Worm (Caenorhabditis elegans) whole organism, L1 larva: ENCODE results near the gene W08F4.7.

Experiments used
- C34B4.2 ChIP-seq: sonication (generic microtip); optimal IDR thresholded peaks from 2 replicates; lab custom pipeline; 2017; ENCODE audit warnings: mild to moderate bottlenecking, missing genetic modification characterization, missing compliant biosample characterization
- F16B12.6 ChIP-seq: fragments of 150-350 bp; optimal IDR thresholded peaks from 2 replicates; lab custom pipeline; 2014; ENCODE audit warnings: missing biosample characterization, missing genetic modification characterization
- Y116A8C.19 ChIP-seq: sonication (generic microtip); optimal IDR thresholded peaks from 2 replicates; lab custom pipeline; 2016; ENCODE audit warnings: missing compliant biosample characterization, missing genetic modification characterization, borderline replicate concordance
- alr-1 ChIP-seq: fragments of 200-800 bp; sonication (Bioruptor generic); optimal IDR thresholded peaks from 2 replicates; lab custom pipeline; 2018; ENCODE audit warnings: borderline replicate concordance, mild to moderate bottlenecking, missing genetic modification characterization, missing compliant biosample characterization
- aly-2 ChIP-seq: fragments of 150-350 bp; optimal IDR thresholded peaks from 2 replicates; lab custom pipeline; 2014; ENCODE audit warnings: missing biosample characterization, missing genetic modification characterization
- blmp-1 ChIP-seq: fragments of 150-350 bp; optimal IDR thresholded peaks from 2 replicates; lab custom pipeline; 2014; ENCODE audit warnings: missing biosample characterization, missing genetic modification characterization
- ceh-82 ChIP-seq, 3 experiments: fragments of 150-350 bp in 1 of 3; sonication (generic microtip) in 2 of 3; optimal IDR thresholded peaks; 2 replicates each; lab custom pipeline; 2014 to 2017; ENCODE audit warnings: missing biosample characterization in 3 of 3, missing genetic modification characterization in 3 of 3
- ceh-88 ChIP-seq: fragments of 200-800 bp; sonication (Bioruptor generic); IDR thresholded peaks from 2 replicates; pipeline ENCODE4 v1.3.6; 2022; ENCODE audit warnings: missing genetic modification characterization, missing compliant biosample characterization
- dpl-1 ChIP-seq, 3 experiments: fragments of 150-350 bp in 2 of 3; sonication (generic microtip) in 1 of 3; optimal IDR thresholded peaks; 2 replicates each; lab custom pipeline; 2014 to 2017; ENCODE audit warnings: missing biosample characterization in 3 of 3, missing genetic modification characterization in 3 of 3, missing genetic modification reagents in 3 of 3
- dsc-1 ChIP-seq: sonication (generic microtip); optimal IDR thresholded peaks from 2 replicates; lab custom pipeline; 2016; ENCODE audit warnings: mild to moderate bottlenecking, missing genetic modification characterization, missing compliant biosample characterization
- efl-1 ChIP-seq, 4 experiments: fragments of 150-350 bp; optimal IDR thresholded peaks in 3 of 4; peaks in 1 of 4; 1 replicate in 1 of 4; 2 replicates in 3 of 4; lab custom pipeline; 2014; ENCODE audit warnings: missing biosample characterization in 2 of 4, missing genetic modification characterization in 2 of 4, missing genetic modification reagents in 2 of 4
- egl-13 ChIP-seq: sonication (generic microtip); optimal IDR thresholded peaks from 2 replicates; lab custom pipeline; 2016; ENCODE audit warnings: missing genotype, missing genetic modification reagents, missing genetic modification characterization, missing compliant biosample characterization
- elt-2 ChIP-seq: sonication (generic microtip); optimal IDR thresholded peaks from 2 replicates; lab custom pipeline; 2016; ENCODE audit warnings: missing genetic modification characterization, mild to moderate bottlenecking, inconsistent platforms, missing compliant biosample characterization, missing genetic modification reagents
- fkh-4 ChIP-seq: sonication (generic microtip); optimal IDR thresholded peaks from 2 replicates; lab custom pipeline; 2016; ENCODE audit warnings: missing compliant biosample characterization, missing genetic modification characterization, borderline replicate concordance
- grh-1 ChIP-seq: fragments of 200-800 bp; sonication (Bioruptor generic); IDR thresholded peaks from 2 replicates; pipeline ENCODE4 v1.3.6; 2022; ENCODE audit warnings: missing genetic modification reagents, missing genetic modification characterization, missing compliant biosample characterization
- hlh-17 ChIP-seq: fragments of 200-800 bp; sonication (Bioruptor generic); optimal IDR thresholded peaks from 2 replicates; lab custom pipeline; 2018; ENCODE audit warnings: missing genetic modification characterization, mild to moderate bottlenecking, missing compliant biosample characterization, moderate library complexity, borderline replicate concordance
- isw-1 ChIP-seq: fragments of 200-800 bp; sonication (Bioruptor generic); IDR thresholded peaks from 2 replicates; pipeline ENCODE4 v1.3.6; 2022; ENCODE audit warnings: missing genetic modification characterization, missing compliant biosample characterization
- jun-1 ChIP-seq: fragments of 150-350 bp; optimal IDR thresholded peaks from 2 replicates; lab custom pipeline; 2014; ENCODE audit warnings: missing biosample characterization, missing genetic modification reagents, missing genetic modification characterization
- lin-14 ChIP-seq: fragments of 200-800 bp; sonication (Bioruptor generic); optimal IDR thresholded peaks from 2 replicates; lab custom pipeline; 2018; ENCODE audit warnings: mild to moderate bottlenecking, missing genetic modification characterization, moderate library complexity, missing compliant biosample characterization
- lin-15B ChIP-seq: fragments of 150-350 bp; sonication (generic microtip); optimal IDR thresholded peaks from 3 replicates; lab custom pipeline; 2014; ENCODE audit warnings: missing biosample characterization, missing genetic modification characterization
- lin-35 ChIP-seq, 2 experiments: fragments of 150-350 bp; optimal IDR thresholded peaks; 2 replicates each; lab custom pipeline; 2014; ENCODE audit warnings: missing biosample characterization in 2 of 2, missing genetic modification characterization in 2 of 2, missing genetic modification reagents in 2 of 2
- lin-39 ChIP-seq: fragments of 150-350 bp; optimal IDR thresholded peaks from 2 replicates; lab custom pipeline; 2014; ENCODE audit warnings: missing biosample characterization, missing genetic modification reagents, missing genetic modification characterization
- lsy-2 ChIP-seq, 2 experiments: fragments of 150-350 bp; optimal IDR thresholded peaks; 2 replicates each; lab custom pipeline; 2014; ENCODE audit warnings: missing biosample characterization in 2 of 2, missing genetic modification characterization in 2 of 2
- mdl-1 ChIP-seq, 2 experiments: fragments of 150-350 bp; optimal IDR thresholded peaks; 2 replicates each; lab custom pipeline; 2014 to 2017; ENCODE audit warnings: missing biosample characterization in 2 of 2, missing genetic modification characterization in 2 of 2, inconsistent platforms in 1 of 2
- mep-1 ChIP-seq: fragments of 150-350 bp; optimal IDR thresholded peaks from 2 replicates; lab custom pipeline; 2014; ENCODE audit warnings: missing biosample characterization, missing genetic modification characterization
- nhr-11 ChIP-seq: fragments of 150-350 bp; optimal IDR thresholded peaks from 2 replicates; lab custom pipeline; 2014; ENCODE audit warnings: missing biosample characterization, missing genetic modification characterization
- nhr-20 ChIP-seq: sonication (generic microtip); optimal IDR thresholded peaks from 2 replicates; lab custom pipeline; 2016; ENCODE audit warnings: mild to moderate bottlenecking, missing genetic modification characterization, missing compliant biosample characterization
- nhr-237 ChIP-seq: fragments of 150-350 bp; optimal IDR thresholded peaks from 2 replicates; lab custom pipeline; 2014; ENCODE audit warnings: missing biosample characterization, missing genetic modification characterization
- nhr-28 ChIP-seq: fragments of 150-350 bp; optimal IDR thresholded peaks from 2 replicates; lab custom pipeline; 2014; ENCODE audit warnings: missing biosample characterization, missing genetic modification characterization
- nhr-47 ChIP-seq: sonication (generic microtip); optimal IDR thresholded peaks from 2 replicates; lab custom pipeline; 2016; ENCODE audit warnings: mild to moderate bottlenecking, missing genetic modification characterization, moderate library complexity, missing compliant biosample characterization
- nhr-71 ChIP-seq: sonication (generic microtip); optimal IDR thresholded peaks from 2 replicates; lab custom pipeline; 2016; ENCODE audit warnings: mild to moderate bottlenecking, missing genetic modification characterization, moderate library complexity, missing compliant biosample characterization
- nhr-84 ChIP-seq: sonication (generic microtip); optimal IDR thresholded peaks from 2 replicates; lab custom pipeline; 2017; ENCODE audit warnings: missing biosample characterization, missing genetic modification characterization
- nhr-85 ChIP-seq: sonication (generic microtip); peaks from one replicate; lab custom pipeline; 2016; ENCODE audit warnings: missing genetic modification characterization, inconsistent platforms, missing compliant biosample characterization
- nhr-90 ChIP-seq: sonication (generic microtip); optimal IDR thresholded peaks from 2 replicates; lab custom pipeline; 2016; ENCODE audit warnings: mild to moderate bottlenecking, missing genetic modification characterization, missing compliant biosample characterization; ENCODE audit not compliant: poor library complexity
- pag-3 ChIP-seq: sonication (generic microtip); optimal IDR thresholded peaks from 2 replicates; lab custom pipeline; 2017; ENCODE audit warnings: missing genetic modification characterization, mild to moderate bottlenecking, missing compliant biosample characterization, antibody characterized with exemption, borderline replicate concordance; ENCODE audit not compliant: insufficient read depth
- skn-1 ChIP-seq: fragments of 150-350 bp; optimal IDR thresholded peaks from 2 replicates; lab custom pipeline; 2014; ENCODE audit warnings: missing biosample characterization, missing genetic modification characterization
- snu-23 ChIP-seq: sonication (generic microtip); optimal IDR thresholded peaks from 2 replicates; lab custom pipeline; 2016; ENCODE audit warnings: missing genetic modification characterization, missing compliant biosample characterization
- sox-4 ChIP-seq: sonication (generic microtip); optimal IDR thresholded peaks from 2 replicates; lab custom pipeline; 2016; ENCODE audit warnings: missing genetic modification characterization, missing compliant biosample characterization
- tlp-1 ChIP-seq: fragments of 150-350 bp; optimal IDR thresholded peaks from 2 replicates; lab custom pipeline; 2014; ENCODE audit warnings: missing biosample characterization, missing genetic modification characterization
- unc-62 ChIP-seq: fragments of 150-350 bp; optimal IDR thresholded peaks from 2 replicates; lab custom pipeline; 2014; ENCODE audit warnings: missing biosample characterization, missing genetic modification reagents, missing genetic modification characterization
- unc-86 ChIP-seq: sonication (generic microtip); optimal IDR thresholded peaks from 2 replicates; lab custom pipeline; 2016; ENCODE audit warnings: missing genetic modification characterization, missing compliant biosample characterization
- xbp-1 ChIP-seq: sonication (generic microtip); optimal IDR thresholded peaks from 2 replicates; lab custom pipeline; 2016; ENCODE audit warnings: missing genetic modification characterization, missing compliant biosample characterization
- zag-1 ChIP-seq: fragments of 150-350 bp; optimal IDR thresholded peaks from 2 replicates; lab custom pipeline; 2014; ENCODE audit warnings: missing biosample characterization, missing genetic modification characterization
- zip-4 ChIP-seq: fragments of 200-800 bp; sonication (Bioruptor generic); optimal IDR thresholded peaks from 2 replicates; lab custom pipeline; 2018; ENCODE audit warnings: mild to moderate bottlenecking, missing genetic modification characterization, moderate library complexity, missing compliant biosample characterization
- ztf-11 ChIP-seq, 2 experiments: sonication (generic microtip); optimal IDR thresholded peaks; 2 replicates each; lab custom pipeline; 2016 to 2017; ENCODE audit warnings: missing genetic modification characterization in 2 of 2, missing biosample characterization in 1 of 2, missing compliant biosample characterization in 1 of 2

Gene W08F4.7

DNA sequence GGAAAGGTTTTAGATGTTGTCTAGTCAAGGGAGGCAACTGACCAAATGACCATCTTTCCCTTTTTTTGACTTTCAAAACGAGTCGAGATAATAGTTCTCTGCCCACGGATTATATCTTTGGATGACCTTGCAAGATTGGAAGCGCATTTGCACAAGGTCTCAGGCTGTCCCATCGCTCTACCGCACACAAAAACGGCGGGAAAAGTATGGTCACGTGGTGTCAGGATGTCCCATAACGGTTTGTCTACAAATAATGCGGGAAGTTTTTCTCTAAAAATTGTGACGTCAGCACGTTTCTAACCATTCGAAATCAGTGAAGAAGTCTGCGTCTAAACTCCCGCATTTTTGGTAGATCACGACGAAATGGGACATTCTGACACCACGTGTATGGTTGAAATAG lies 30.8 kb upstream of the W08F4.7 start, which contains the start of gene W04H10.6:
TSS of gene W04H10.6 (minus strand) at position 101 of the 400 bp plus-strand sequence.
- TF ChIP-seq C34B4.2 (tag; lab: Kevin White, UChicago) (no peak), nhr-85 (peak; percentile 78), efl-1 (optimal IDR thresholded peaks at IDR 0.05; lab: Kevin White, UChicago) (no peak), efl-1 (GFP tag; optimal IDR thresholded peaks at IDR 0.05 in 1 of 2; lab: Kevin White, UChicago) (no peak), zip-4 (no peak), lin-15B (no peak), ztf-11 (tag; optimal IDR thresholded peaks at IDR 0.05; lab: Kevin White, UChicago) (no peak), tlp-1 (tag; lab: Kevin White, UChicago) (no peak), blmp-1 (tag; lab: Kevin White, UChicago) (peak; percentile 36), nhr-71 (no peak), snu-23 (GFP tag; lab: Kevin White, UChicago) (peak; percentile 31), dpl-1 (GFP tag; optimal IDR thresholded peaks at IDR 0.05; lab: Kevin White, UChicago) (peak in 2 of 3 experiments; percentile 20 to 24)
- TF ChIP-seq, all 84 proteins: peak for 4

DNA sequence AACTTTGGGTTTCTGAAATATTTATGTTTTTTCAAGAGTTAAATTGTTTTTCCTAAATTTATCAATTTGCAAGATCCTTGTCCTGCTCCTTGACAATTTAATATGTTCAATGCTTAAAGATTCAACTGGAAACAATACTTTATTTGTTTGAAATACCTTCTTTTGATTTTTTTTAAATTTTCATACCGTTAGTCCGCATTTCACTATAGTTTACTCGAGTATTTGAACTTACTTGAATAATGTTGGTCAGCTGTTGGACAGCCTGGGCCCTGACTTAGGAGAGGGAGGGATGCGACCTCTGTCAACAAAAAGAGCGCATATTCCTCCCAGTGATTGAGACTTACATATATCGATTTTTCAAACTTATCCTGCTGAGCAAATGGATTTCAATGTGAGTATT lies 28.5 kb upstream of the W08F4.7 start, which contains the start of gene W04H10.5:
TSS of gene W04H10.5 (plus strand) at position 301 of the 400 bp plus-strand sequence.
- TF ChIP-seq jun-1 (no peak), nhr-85 (no peak), lin-14 (GFP tag; lab: Kevin White, UChicago) (no peak), fkh-4 (tag; lab: Kevin White, UChicago) (no peak), nhr-11 (tag; lab: Kevin White, UChicago) (no peak), dsc-1 (tag; lab: Kevin White, UChicago) (no peak), pag-3 (no peak), mep-1 (no peak), egl-13 (no peak), ceh-88 (GFP tag; lab: Robert Waterston, UW) (no peak), alr-1 (tag; lab: Kevin White, UChicago) (no peak), lin-35 (GFP tag; optimal IDR thresholded peaks at IDR 0.05; lab: Kevin White, UChicago) (no peak), nhr-47 (tag; lab: Kevin White, UChicago) (no peak)

DNA sequence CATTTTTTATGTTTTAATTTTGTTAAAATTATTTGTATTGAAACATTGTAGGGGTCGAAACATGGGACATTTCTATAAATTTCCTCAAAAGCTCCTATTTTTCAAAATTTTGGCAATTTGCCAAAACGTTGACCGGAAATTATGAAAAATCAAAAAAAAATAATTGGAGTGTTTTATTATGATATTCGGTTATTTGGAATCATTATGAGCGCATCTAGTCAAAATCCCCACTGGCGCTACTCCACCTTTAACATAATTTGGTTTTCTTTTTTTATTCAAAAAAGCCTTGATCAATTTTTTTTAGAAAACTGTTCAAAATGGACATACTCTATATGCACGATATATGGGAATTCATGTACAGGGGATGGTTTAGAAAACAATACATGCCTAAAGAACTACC lies 27.7 kb upstream of the W08F4.7 start, which contains the start of gene W04H10.2:
TSS of gene W04H10.2 (plus strand) at position 301 of the 400 bp plus-strand sequence.
- TF ChIP-seq nhr-28 (no peak), pag-3 (no peak), dsc-1 (tag; lab: Kevin White, UChicago) (no peak), aly-2 (tag; lab: Kevin White, UChicago) (no peak)

DNA sequence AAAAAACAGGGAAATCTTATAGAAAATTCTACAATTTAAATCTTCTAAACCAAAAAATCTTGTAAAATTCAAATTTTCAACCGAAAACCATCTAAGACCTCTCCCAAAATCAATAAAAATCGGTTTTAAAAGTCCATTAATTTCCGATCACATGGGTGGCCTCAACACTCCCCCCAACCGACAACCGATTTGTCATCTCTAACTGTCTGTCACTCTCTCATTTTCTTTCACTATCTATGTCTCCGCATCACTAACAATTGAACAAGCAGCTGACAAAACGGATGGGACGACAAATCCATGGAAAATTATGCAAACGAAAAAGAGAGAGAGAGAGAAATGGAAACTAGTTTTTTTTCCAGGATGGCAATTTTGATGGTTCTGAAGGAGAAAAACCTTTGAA lies 25.4 kb upstream of the W08F4.7 start:
- TF ChIP-seq nhr-237 (no peak), nhr-20 (tag; lab: Kevin White, UChicago) (peak; percentile 65), xbp-1 (peak; percentile 23), elt-2 (tag; lab: Kevin White, UChicago) (no peak), nhr-84 (no peak), aly-2 (tag; lab: Kevin White, UChicago) (no peak), hlh-17 (GFP tag; lab: Kevin White, UChicago) (no peak), grh-1 (GFP tag; lab: Robert Waterston, UW) (peak; percentile 47; the same call in 1 of the 2 replicates), lin-39 (tag; lab: Kevin White, UChicago) (peak; percentile 88), lsy-2 (tag; optimal IDR thresholded peaks at IDR 0.05; lab: Kevin White, UChicago) (peak; percentile 66 to 74), Y116A8C.19 (no peak), nhr-85 (peak; percentile 83), snu-23 (GFP tag; lab: Kevin White, UChicago) (peak; percentile 82), fkh-4 (tag; lab: Kevin White, UChicago) (no peak), skn-1 (tag; lab: Kevin White, UChicago) (peak; percentile 76), nhr-47 (tag; lab: Kevin White, UChicago) (peak; percentile 40), nhr-71 (peak; percentile 86), ceh-82 (tag; optimal IDR thresholded peaks at IDR 0.05; lab: Kevin White, UChicago) (peak in 1 of 3 experiments; percentile 56), mep-1 (peak; percentile 87), C34B4.2 (tag; lab: Kevin White, UChicago) (no peak), nhr-90 (no peak), sox-4 (tag; lab: Kevin White, UChicago) (no peak), isw-1 (GFP tag; lab: Robert Waterston, UW) (peak; percentile 22), mdl-1 (tag; optimal IDR thresholded peaks at IDR 0.05; lab: Kevin White, UChicago) (peak in 1 of 2 experiments; percentile 81), unc-86 (peak; percentile 33), unc-62 (GFP tag; lab: Kevin White, UChicago) (no peak), zag-1 (tag; lab: Kevin White, UChicago) (no peak), F16B12.6 (tag; lab: Kevin White, UChicago) (no peak)
